Worm (Caenorhabditis elegans) whole organism, L3 larva: ENCODE measurements around the gene Y82E9BR.5.

ENCODE experiments used
- R02D3.7 ChIP-seq: fragments of 150-350 bp; optimal IDR thresholded peaks from 2 replicates; lab custom pipeline; 2014; ENCODE audit warnings: missing biosample characterization, missing genetic modification characterization
- ZK546.5 ChIP-seq: sonication (generic microtip); optimal IDR thresholded peaks from 2 replicates; lab custom pipeline; 2017; ENCODE audit warnings: missing biosample characterization, missing genetic modification characterization
- aly-2 ChIP-seq: fragments of 150-350 bp; optimal IDR thresholded peaks from 2 replicates; lab custom pipeline; 2014; ENCODE audit warnings: missing biosample characterization, missing genetic modification characterization
- ama-1 ChIP-seq: fragments of 150-350 bp; optimal IDR thresholded peaks from 2 replicates; lab custom pipeline; 2018
- ceh-16 ChIP-seq: sonication (generic microtip); optimal IDR thresholded peaks from 2 replicates; lab custom pipeline; 2017; ENCODE audit warnings: missing biosample characterization, missing genetic modification characterization
- ceh-28 ChIP-seq: fragments of 150-350 bp; optimal IDR thresholded peaks from 2 replicates; lab custom pipeline; 2014; ENCODE audit warnings: missing biosample characterization, missing genetic modification reagents, missing genetic modification characterization
- ceh-82 ChIP-seq: fragments of 150-350 bp; optimal IDR thresholded peaks from 2 replicates; lab custom pipeline; 2014; ENCODE audit warnings: missing biosample characterization, missing genetic modification characterization
- ceh-9 ChIP-seq: sonication (generic microtip); optimal IDR thresholded peaks from 2 replicates; lab custom pipeline; 2018; ENCODE audit warnings: missing biosample characterization, missing genetic modification characterization
- daf-12 ChIP-seq: fragments of 150-350 bp; optimal IDR thresholded peaks from 2 replicates; lab custom pipeline; 2014; ENCODE audit warnings: missing biosample characterization, missing genetic modification reagents, missing genetic modification characterization
- egl-27 ChIP-seq: sonication (generic microtip); optimal IDR thresholded peaks from 4 replicates; lab custom pipeline; 2017; ENCODE audit warnings: missing biosample characterization, missing genetic modification reagents, missing genetic modification characterization
- egl-5 ChIP-seq: fragments of 150-350 bp; optimal IDR thresholded peaks from 2 replicates; lab custom pipeline; 2017; ENCODE audit warnings: missing biosample characterization, missing genetic modification reagents, missing genetic modification characterization, inconsistent platforms
- elt-1 ChIP-seq: fragments of 150-350 bp; optimal IDR thresholded peaks from 2 replicates; lab custom pipeline; 2014; ENCODE audit warnings: missing biosample characterization, missing genetic modification characterization
- elt-2 ChIP-seq: sonication (generic microtip); optimal IDR thresholded peaks from 2 replicates; lab custom pipeline; 2016; ENCODE audit warnings: missing genetic modification reagents, mild to moderate bottlenecking, missing genetic modification characterization, missing compliant biosample characterization
- elt-3 ChIP-seq, 3 experiments: fragments of 150-350 bp in 1 of 3; sonication (generic microtip) in 2 of 3; optimal IDR thresholded peaks; 2 replicates in 2 of 3; 4 replicates in 1 of 3; lab custom pipeline; 2014 to 2017; ENCODE audit warnings: missing biosample characterization in 3 of 3, missing genetic modification characterization in 3 of 3
- eor-1 ChIP-seq, 2 experiments: fragments of 150-350 bp; optimal IDR thresholded peaks; 2 replicates each; lab custom pipeline; 2014 to 2018; ENCODE audit warnings: missing biosample characterization in 2 of 2, missing genetic modification characterization in 2 of 2
- fkh-10 ChIP-seq: sonication (generic microtip); optimal IDR thresholded peaks from 2 replicates; lab custom pipeline; 2017; ENCODE audit warnings: missing biosample characterization, missing genetic modification reagents, missing genetic modification characterization
- fkh-2 ChIP-seq: fragments of 150-350 bp; optimal IDR thresholded peaks from 2 replicates; lab custom pipeline; 2014; ENCODE audit warnings: missing biosample characterization, missing genetic modification reagents, missing genetic modification characterization
- fos-1 ChIP-seq: fragments of 150-350 bp; optimal IDR thresholded peaks from 2 replicates; lab custom pipeline; 2014; ENCODE audit warnings: missing biosample characterization, missing genetic modification characterization
- hmg-11 ChIP-seq: sonication (generic microtip); optimal IDR thresholded peaks from 2 replicates; lab custom pipeline; 2016; ENCODE audit warnings: missing genetic modification characterization, missing compliant biosample characterization
- jun-1 ChIP-seq: fragments of 150-350 bp; optimal IDR thresholded peaks from 2 replicates; lab custom pipeline; 2014; ENCODE audit warnings: missing biosample characterization, missing genetic modification reagents, missing genetic modification characterization
- lin-15B ChIP-seq: fragments of 150-350 bp; optimal IDR thresholded peaks from 2 replicates; lab custom pipeline; 2014; ENCODE audit warnings: missing biosample characterization, missing genetic modification characterization
- lin-39 ChIP-seq: fragments of 150-350 bp; optimal IDR thresholded peaks from 2 replicates; lab custom pipeline; 2018; ENCODE audit warnings: missing biosample characterization, missing genetic modification reagents, missing genetic modification characterization
- lsy-12 ChIP-seq: sonication (generic microtip); optimal IDR thresholded peaks from 2 replicates; lab custom pipeline; 2016; ENCODE audit warnings: mild to moderate bottlenecking, missing genetic modification characterization, missing compliant biosample characterization
- mdl-1 ChIP-seq: fragments of 150-350 bp; optimal IDR thresholded peaks from 2 replicates; lab custom pipeline; 2014; ENCODE audit warnings: missing biosample characterization, missing genetic modification characterization
- mml-1 ChIP-seq: fragments of 150-350 bp; sonication (generic microtip); optimal IDR thresholded peaks from 3 replicates; lab custom pipeline; 2014; ENCODE audit warnings: missing biosample characterization, missing genetic modification characterization
- nfya-1 ChIP-seq: sonication (generic microtip); optimal IDR thresholded peaks from 2 replicates; lab custom pipeline; 2017; ENCODE audit warnings: missing genetic modification characterization, mild to moderate bottlenecking, missing compliant biosample characterization, antibody characterized with exemption, moderate library complexity; ENCODE audit not compliant: insufficient read depth
- nhr-11 ChIP-seq: fragments of 150-350 bp; optimal IDR thresholded peaks from 2 replicates; lab custom pipeline; 2014; ENCODE audit warnings: missing biosample characterization, missing genetic modification characterization
- nhr-12 ChIP-seq: fragments of 150-350 bp; optimal IDR thresholded peaks from 2 replicates; lab custom pipeline; 2014; ENCODE audit warnings: missing biosample characterization, missing genetic modification characterization
- nhr-23 ChIP-seq: fragments of 150-350 bp; optimal IDR thresholded peaks from 2 replicates; lab custom pipeline; 2014; ENCODE audit warnings: missing biosample characterization, missing genetic modification reagents, missing genetic modification characterization
- nhr-237 ChIP-seq: fragments of 150-350 bp; optimal IDR thresholded peaks from 2 replicates; lab custom pipeline; 2014; ENCODE audit warnings: missing biosample characterization, missing genetic modification characterization
- nhr-25 ChIP-seq: sonication (generic microtip); optimal IDR thresholded peaks from 2 replicates; lab custom pipeline; 2017; ENCODE audit warnings: missing biosample characterization, missing genetic modification characterization
- nhr-28 ChIP-seq: fragments of 150-350 bp; optimal IDR thresholded peaks from 2 replicates; lab custom pipeline; 2014; ENCODE audit warnings: missing biosample characterization, missing genetic modification characterization
- nhr-43 ChIP-seq: sonication (generic microtip); optimal IDR thresholded peaks from 2 replicates; lab custom pipeline; 2016; ENCODE audit warnings: mild to moderate bottlenecking, missing genetic modification characterization, missing compliant biosample characterization; ENCODE audit not compliant: poor library complexity, severe bottlenecking
- nhr-67 ChIP-seq: fragments of 150-350 bp; optimal IDR thresholded peaks from 2 replicates; lab custom pipeline; 2014; ENCODE audit warnings: missing biosample characterization, missing genetic modification characterization
- nhr-76 ChIP-seq: fragments of 150-350 bp; sonication (generic microtip); optimal IDR thresholded peaks from 5 replicates; lab custom pipeline; 2014; ENCODE audit warnings: missing biosample characterization, missing genetic modification characterization
- nhr-77 ChIP-seq: fragments of 150-350 bp; optimal IDR thresholded peaks from 2 replicates; lab custom pipeline; 2014; ENCODE audit warnings: missing biosample characterization, missing genetic modification characterization
- pha-4 ChIP-seq: fragments of 150-350 bp; optimal IDR thresholded peaks from 2 replicates; lab custom pipeline; 2014; ENCODE audit warnings: missing biosample characterization, missing genetic modification reagents, missing genetic modification characterization
- pqm-1 ChIP-seq: fragments of 150-350 bp; optimal IDR thresholded peaks from 2 replicates; lab custom pipeline; 2017; ENCODE audit warnings: missing biosample characterization, missing genetic modification characterization, inconsistent platforms
- sea-2 ChIP-seq: fragments of 150-350 bp; sonication (generic microtip); optimal IDR thresholded peaks from 4 replicates; lab custom pipeline; 2014; ENCODE audit warnings: missing biosample characterization, missing genetic modification reagents, missing genetic modification characterization
- skn-1 ChIP-seq: fragments of 150-350 bp; optimal IDR thresholded peaks from 2 replicates; lab custom pipeline; 2014; ENCODE audit warnings: missing biosample characterization, missing genetic modification characterization
- snpc-4 ChIP-seq: fragments of 150-350 bp; optimal IDR thresholded peaks from 2 replicates; lab custom pipeline; 2014; ENCODE audit warnings: missing biosample characterization, missing genetic modification characterization
- tbx-2 ChIP-seq: sonication (generic microtip); optimal IDR thresholded peaks from 2 replicates; lab custom pipeline; 2016; ENCODE audit warnings: mild to moderate bottlenecking, missing genetic modification characterization, missing compliant biosample characterization
- unc-39 ChIP-seq: sonication (generic microtip); optimal IDR thresholded peaks from 4 replicates; lab custom pipeline; 2017; ENCODE audit warnings: missing biosample characterization, missing genetic modification characterization
- unc-62 ChIP-seq: fragments of 150-350 bp; sonication (generic microtip); optimal IDR thresholded peaks from 4 replicates; lab custom pipeline; 2014; ENCODE audit warnings: missing biosample characterization, missing genetic modification reagents, missing genetic modification characterization
- zag-1 ChIP-seq: fragments of 150-350 bp; optimal IDR thresholded peaks from 2 replicates; lab custom pipeline; 2014; ENCODE audit warnings: missing biosample characterization, missing genetic modification characterization
- ztf-11 ChIP-seq: fragments of 150-350 bp; optimal IDR thresholded peaks from 2 replicates; lab custom pipeline; 2014; ENCODE audit warnings: missing biosample characterization, missing genetic modification characterization
- ztf-4 ChIP-seq: fragments of 150-350 bp; optimal IDR thresholded peaks from 2 replicates; lab custom pipeline; 2014; ENCODE audit warnings: missing biosample characterization, missing genetic modification characterization

Y82E9BR.5 gene

ce11 chrIII:1417090-1417489 lies 32.9 kb downstream of the Y82E9BR.5 start, which contains the start of gene elc-1:
TSS of gene elc-1 (minus strand) at chrIII:1417190.
- TF ChIP-seq fos-1 (no peak), aly-2 (tag; lab: Kevin White, UChicago) (no peak), hmg-11 (no peak), elt-3 (tag; optimal IDR thresholded peaks at IDR 0.05; lab: Kevin White, UChicago) (no peak), ceh-28 (tag; lab: Kevin White, UChicago) (no peak), unc-62 (GFP tag; lab: Kevin White, UChicago) (no peak), nhr-11 (no peak), daf-12 (tag; lab: Kevin White, UChicago) (no peak), ceh-82 (tag; lab: Kevin White, UChicago) (no peak), pha-4 (no peak), elt-2 (tag; lab: Kevin White, UChicago) (no peak), fkh-2 (no peak), nhr-43 (tag; lab: Kevin White, UChicago) (no peak)

ce11 chrIII:1418709-1419108 lies 34.5 kb downstream of the Y82E9BR.5 start:
- peak; percentile 66 for TF ChIP-seq fos-1
- TF ChIP-seq nhr-25 = peak; percentile 94
- TF ChIP-seq R02D3.7 = peak; percentile 59
- TF ChIP-seq elt-3 (tag; optimal IDR thresholded peaks at IDR 0.05; lab: Kevin White, UChicago) = peak in 1 of 3 experiments; percentile 58
- TF ChIP-seq mml-1 (tag; lab: Kevin White, UChicago) = no peak
- TF ChIP-seq ZK546.5 (tag; lab: Kevin White, UChicago) = peak; percentile 86
- TF ChIP-seq ceh-28 (tag; lab: Kevin White, UChicago) = peak; percentile 82
- no peak for TF ChIP-seq nhr-28 (tag; lab: Kevin White, UChicago)
- peak; percentile 46 for TF ChIP-seq elt-1 (tag; lab: Kevin White, UChicago)
- peak; percentile 60 for TF ChIP-seq nhr-43 (tag; lab: Kevin White, UChicago)
- no peak for TF ChIP-seq fkh-10 (GFP tag; lab: Kevin White, UChicago)
- no peak for TF ChIP-seq daf-12 (tag; lab: Kevin White, UChicago)
- TF ChIP-seq nhr-23 = peak; percentile 91
- TF ChIP-seq unc-62 (GFP tag; lab: Kevin White, UChicago) = no peak
- no peak for TF ChIP-seq fkh-2
- peak; percentile 90 for TF ChIP-seq lsy-12 (tag; lab: Kevin White, UChicago)
- no peak for TF ChIP-seq eor-1 (tag; optimal IDR thresholded peaks at IDR 0.05; lab: Kevin White, UChicago)
- no peak for TF ChIP-seq ztf-4 (tag; lab: Kevin White, UChicago)
- TF ChIP-seq nhr-67 = no peak
- TF ChIP-seq tbx-2 (tag; lab: Kevin White, UChicago) = peak; percentile 55
- peak; percentile 81 for TF ChIP-seq elt-2 (tag; lab: Kevin White, UChicago)
- TF ChIP-seq ceh-82 (tag; lab: Kevin White, UChicago) = peak; percentile 3
- TF ChIP-seq ceh-9 (tag; lab: Kevin White, UChicago) = no peak
- TF ChIP-seq lin-15B (tag; lab: Kevin White, UChicago) = peak; percentile 94
- peak; percentile 98 for TF ChIP-seq lin-39 (tag; lab: Kevin White, UChicago)
- TF ChIP-seq nfya-1 (tag; lab: Kevin White, UChicago) = peak; percentile 99
- no peak for TF ChIP-seq pqm-1 (tag; lab: Kevin White, UChicago)
- peak; percentile 88 for TF ChIP-seq ama-1 (lab: Kevin White, UChicago)
- TF ChIP-seq ceh-16 (tag; lab: Kevin White, UChicago) = peak; percentile 42
- no peak for TF ChIP-seq nhr-76
- TF ChIP-seq hmg-11 = peak; percentile 87
- no peak for TF ChIP-seq aly-2 (tag; lab: Kevin White, UChicago)
- no peak for TF ChIP-seq zag-1 (tag; lab: Kevin White, UChicago)
- TF ChIP-seq egl-5 (tag; lab: Kevin White, UChicago) = peak; percentile 71
- TF ChIP-seq pha-4 = peak; percentile 94
- TF ChIP-seq nhr-237 = no peak
- peak; percentile 8 for TF ChIP-seq mdl-1 (tag; lab: Kevin White, UChicago)
- TF ChIP-seq egl-27 (tag; lab: Kevin White, UChicago) = peak; percentile 31
- peak; percentile 30 for TF ChIP-seq skn-1 (tag; lab: Kevin White, UChicago)
- TF ChIP-seq nhr-77 (tag; lab: Kevin White, UChicago) = no peak
- TF ChIP-seq sea-2 (GFP tag; lab: Kevin White, UChicago) = no peak
- no peak for TF ChIP-seq unc-39 (tag; lab: Kevin White, UChicago)
- no peak for TF ChIP-seq nhr-12
- TF ChIP-seq ztf-11 (tag; lab: Kevin White, UChicago) = no peak
- peak; percentile 73 for TF ChIP-seq jun-1 (tag; lab: Kevin White, UChicago)
- TF ChIP-seq snpc-4 (tag; lab: Kevin White, UChicago) = peak; percentile 86
- TF ChIP-seq nhr-11 = peak; percentile 47
